Fruit fly (Drosophila melanogaster) whole organism, embryonic: ENCODE measurements around the gene Bicra.

Experiments used
- Abd-B ChIP-seq: fragments of 200-800 bp; sonication (Bioruptor generic); optimal IDR thresholded peaks from 2 replicates; lab custom pipeline; 2018; ENCODE audit warnings: missing biosample characterization, mild to moderate bottlenecking, missing genetic modification characterization, moderate library complexity
- Atf3 ChIP-seq: fragments of 200-800 bp; sonication (Bioruptor generic); optimal IDR thresholded peaks from 3 replicates; lab custom pipeline; 2016; ENCODE audit warnings: missing biosample characterization, missing genetic modification characterization
- Atf6 ChIP-seq: fragments of 200-800 bp; sonication (Bioruptor generic); IDR thresholded peaks from 2 replicates; pipeline ENCODE4 v1.3.6; 2022; ENCODE audit warnings: missing biosample characterization, missing genetic modification characterization
- Awh ChIP-seq: fragments of 200-800 bp; sonication (Bioruptor generic); IDR thresholded peaks from 2 replicates; pipeline ENCODE4, ENCODE4 v1.3.6; 2022; ENCODE audit warnings: missing biosample characterization, missing genetic modification characterization
- CG10209 ChIP-seq: fragments of 200-800 bp; sonication (Bioruptor generic); optimal IDR thresholded peaks from 3 replicates; lab custom pipeline; 2017; ENCODE audit warnings: missing biosample characterization, mild to moderate bottlenecking, missing genetic modification characterization, missing genetic modification reagents
- CG1024 ChIP-seq: fragments of 200-800 bp; sonication (Bioruptor generic); IDR thresholded peaks from 2 replicates; pipeline ENCODE4 v1.3.6; 2022; ENCODE audit warnings: missing biosample characterization, missing genetic modification characterization
- CG10543 ChIP-seq: fragments of 200-800 bp; sonication (Bioruptor generic); optimal IDR thresholded peaks from 3 replicates; lab custom pipeline; 2017; ENCODE audit warnings: missing biosample characterization, mild to moderate bottlenecking, missing genetic modification characterization, moderate library complexity
- CG10959 ChIP-seq: fragments of 200-800 bp; sonication (Bioruptor generic); IDR thresholded peaks from 2 replicates; pipeline ENCODE4 v1.3.6; 2022; ENCODE audit warnings: missing biosample characterization, missing genetic modification characterization
- CG11560 ChIP-seq: fragments of 200-800 bp; sonication (Bioruptor generic); IDR thresholded peaks from 3 replicates; pipeline ENCODE4 v1.3.6; 2022; ENCODE audit warnings: missing biosample characterization, missing genetic modification characterization
- CG12219 ChIP-seq: fragments of 200-800 bp; sonication (Bioruptor generic); optimal IDR thresholded peaks from 3 replicates; lab custom pipeline; 2018; ENCODE audit warnings: missing biosample characterization, mild to moderate bottlenecking, missing genetic modification characterization
- CG12236 ChIP-seq: fragments of 200-800 bp; sonication (Bioruptor generic); optimal IDR thresholded peaks from 2 replicates; lab custom pipeline; 2016; ENCODE audit warnings: missing biosample characterization, missing genetic modification characterization
- CG13123 ChIP-seq: fragments of 200-800 bp; sonication (Bioruptor generic); optimal IDR thresholded peaks from 2 replicates; lab custom pipeline; 2016; ENCODE audit warnings: missing biosample characterization, missing genetic modification characterization
- CG15269 ChIP-seq: fragments of 200-800 bp; sonication (Bioruptor generic); optimal IDR thresholded peaks from 2 replicates; lab custom pipeline; 2018; ENCODE audit warnings: missing biosample characterization, mild to moderate bottlenecking, missing genetic modification characterization, moderate library complexity
- CG15696 ChIP-seq: fragments of 200-800 bp; sonication (Bioruptor generic); optimal IDR thresholded peaks from 2 replicates; lab custom pipeline; 2019; ENCODE audit warnings: missing biosample characterization, mild to moderate bottlenecking, missing genetic modification characterization, moderate library complexity
- CG17385 ChIP-seq: fragments of 200-800 bp; sonication (Bioruptor generic); optimal IDR thresholded peaks from 3 replicates; lab custom pipeline; 2018; ENCODE audit warnings: missing biosample characterization, mild to moderate bottlenecking, missing genetic modification characterization
- CG18599 ChIP-seq: fragments of 200-800 bp; sonication (Bioruptor generic); optimal IDR thresholded peaks from 3 replicates; lab custom pipeline; 2017; ENCODE audit warnings: missing biosample characterization, missing genetic modification characterization, mild to moderate bottlenecking, moderate library complexity, missing genetic modification reagents
- CG2129 ChIP-seq: fragments of 200-800 bp; sonication (Bioruptor generic); IDR thresholded peaks from 2 replicates; pipeline ENCODE4 v1.3.6; 2022; ENCODE audit warnings: missing biosample characterization, missing genetic modification characterization; ENCODE audit not compliant: partially characterized antibody
- CG2199 ChIP-seq: fragments of 200-800 bp; sonication (Bioruptor generic); IDR thresholded peaks from 3 replicates; pipeline ENCODE4 v1.3.6; 2022; ENCODE audit warnings: missing biosample characterization, missing genetic modification characterization
- CG3281 ChIP-seq: fragments of 200-800 bp; sonication (Bioruptor generic); optimal IDR thresholded peaks from 3 replicates; lab custom pipeline; 2017; ENCODE audit warnings: missing biosample characterization, mild to moderate bottlenecking, missing genetic modification characterization
- CG4820 ChIP-seq: fragments of 200-800 bp; sonication (Bioruptor generic); optimal IDR thresholded peaks from 3 replicates; lab custom pipeline; 2016; ENCODE audit warnings: missing biosample characterization, missing genetic modification characterization
- CG6175 ChIP-seq: fragments of 200-800 bp; sonication (Bioruptor generic); IDR thresholded peaks from 3 replicates; pipeline ENCODE4 v1.3.6; 2022; ENCODE audit warnings: missing biosample characterization, missing genetic modification characterization
- CG8089 ChIP-seq: fragments of 200-800 bp; sonication (Bioruptor generic); optimal IDR thresholded peaks from 3 replicates; lab custom pipeline; 2016; ENCODE audit warnings: missing biosample characterization, missing genetic modification characterization
- CG9215 ChIP-seq: fragments of 200-800 bp; sonication (Bioruptor generic); IDR thresholded peaks from 2 replicates; pipeline ENCODE4 v1.3.6; 2022; ENCODE audit warnings: missing biosample characterization, missing genetic modification characterization
- CoRest ChIP-seq: fragments of 200-800 bp; sonication (Bioruptor generic); optimal IDR thresholded peaks from 3 replicates; lab custom pipeline; 2018; ENCODE audit warnings: missing biosample characterization, mild to moderate bottlenecking, missing genetic modification characterization, moderate library complexity
- Dip3 ChIP-seq: fragments of 200-800 bp; sonication (Bioruptor generic); optimal IDR thresholded peaks from 3 replicates; lab custom pipeline; 2016; ENCODE audit warnings: missing biosample characterization, missing genetic modification characterization
- GATAe ChIP-seq: fragments of 200-800 bp; sonication (Bioruptor generic); conservative IDR thresholded peaks from 2 replicates; pipeline ENCODE4 v1.3.6; 2022; ENCODE audit warnings: missing biosample characterization, missing genetic modification characterization
- Hey ChIP-seq: fragments of 200-800 bp; sonication (Bioruptor generic); optimal IDR thresholded peaks from 3 replicates; lab custom pipeline; 2018; ENCODE audit warnings: missing biosample characterization, mild to moderate bottlenecking, missing genetic modification characterization
- Hmr ChIP-seq: fragments of 200-800 bp; sonication (Bioruptor generic); optimal IDR thresholded peaks from 3 replicates; lab custom pipeline; 2017; ENCODE audit warnings: mild to moderate bottlenecking, missing biosample characterization, missing genetic modification reagents, missing genetic modification characterization
- Mes4 ChIP-seq: fragments of 200-800 bp; sonication (Bioruptor generic); optimal IDR thresholded peaks from 2 replicates; lab custom pipeline; 2016; ENCODE audit warnings: missing biosample characterization, missing genetic modification characterization
- NFAT ChIP-seq: fragments of 200-800 bp; sonication (Bioruptor generic); IDR thresholded peaks from 2 replicates; pipeline ENCODE4 v1.3.6; 2022; ENCODE audit warnings: missing biosample characterization, missing genetic modification characterization
- Ravus ChIP-seq: fragments of 200-800 bp; sonication (Bioruptor generic); IDR thresholded peaks from 2 replicates; pipeline ENCODE4 v1.3.6; 2022; ENCODE audit warnings: missing biosample characterization, missing genetic modification characterization
- Six4 ChIP-seq: fragments of 200-800 bp; sonication (Bioruptor generic); optimal IDR thresholded peaks from 2 replicates; lab custom pipeline; 2016; ENCODE audit warnings: missing biosample characterization, missing genetic modification characterization
- Taf1 ChIP-seq: fragments of 200-800 bp; sonication (Bioruptor generic); IDR thresholded peaks from 2 replicates; pipeline ENCODE4 v1.3.6; 2022; ENCODE audit warnings: missing biosample characterization, missing genetic modification characterization
- al ChIP-seq: fragments of 200-800 bp; sonication (Bioruptor generic); IDR thresholded peaks from 2 replicates; pipeline ENCODE4 v1.3.6; 2022; ENCODE audit warnings: missing biosample characterization, missing genetic modification characterization
- ase ChIP-seq: fragments of 200-800 bp; sonication (Bioruptor generic); IDR thresholded peaks from 3 replicates; pipeline ENCODE4 v1.3.6; 2022; ENCODE audit warnings: missing biosample characterization, missing genetic modification characterization
- bbx ChIP-seq: fragments of 200-800 bp; sonication (Bioruptor generic); IDR thresholded peaks from 2 replicates; pipeline ENCODE4 v1.3.6; 2022; ENCODE audit warnings: missing biosample characterization, missing genetic modification characterization; ENCODE audit not compliant: partially characterized antibody
- caup ChIP-seq: fragments of 200-800 bp; sonication (Bioruptor generic); optimal IDR thresholded peaks from 3 replicates; lab custom pipeline; 2017; ENCODE audit warnings: missing biosample characterization, mild to moderate bottlenecking, missing genetic modification characterization, moderate library complexity; ENCODE audit not compliant: severe bottlenecking
- chm ChIP-seq: fragments of 200-800 bp; sonication (Bioruptor generic); IDR thresholded peaks from 2 replicates; pipeline ENCODE4 v1.3.6; 2022; ENCODE audit warnings: missing biosample characterization, missing genetic modification characterization
- dati ChIP-seq: fragments of 200-800 bp; sonication (Bioruptor generic); IDR thresholded peaks from 2 replicates; pipeline ENCODE4 v1.3.6; 2022; ENCODE audit warnings: missing biosample characterization, missing genetic modification characterization
- emc ChIP-seq: fragments of 200-800 bp; sonication (Bioruptor generic); optimal IDR thresholded peaks from 2 replicates; lab custom pipeline; 2016; ENCODE audit warnings: missing biosample characterization, missing genetic modification characterization
- ewg ChIP-seq: fragments of 200-800 bp; sonication (Bioruptor generic); optimal IDR thresholded peaks from 3 replicates; lab custom pipeline; 2017; ENCODE audit warnings: mild to moderate bottlenecking, missing biosample characterization, missing genetic modification reagents, missing genetic modification characterization
- fd96Cb ChIP-seq: fragments of 200-800 bp; sonication (Bioruptor generic); optimal IDR thresholded peaks from 2 replicates; lab custom pipeline; 2018; ENCODE audit warnings: missing biosample characterization, mild to moderate bottlenecking, missing genetic modification characterization, moderate library complexity
- gsb ChIP-seq: fragments of 200-800 bp; sonication (Bioruptor generic); IDR thresholded peaks from 2 replicates; pipeline ENCODE4 v1.3.6; 2022; ENCODE audit warnings: missing biosample characterization, missing genetic modification characterization
- klu ChIP-seq: fragments of 200-800 bp; sonication (Bioruptor generic); IDR thresholded peaks from 2 replicates; pipeline ENCODE4 v1.3.6; 2022; ENCODE audit warnings: missing biosample characterization, missing genetic modification characterization
- lov ChIP-seq, 2 experiments: fragments of 200-800 bp in 1 of 2; fragments of >200 bp in 1 of 2; sonication (Bioruptor generic) in 1 of 2; IDR thresholded peaks in 1 of 2; optimal IDR thresholded peaks in 1 of 2; 2 replicates in 1 of 2; 3 replicates in 1 of 2; pipeline versions ENCODE4 v1.3.6 to Lab custom; 2017 to 2022; ENCODE audit warnings: missing biosample characterization in 1 of 2, missing genetic modification characterization in 1 of 2
- otp ChIP-seq: fragments of 200-800 bp; sonication (Bioruptor generic); IDR thresholded peaks from 3 replicates; pipeline ENCODE4, ENCODE4 v1.3.6; 2022; ENCODE audit warnings: missing biosample characterization, missing genetic modification characterization
- pho ChIP-seq: fragments of 200-800 bp; sonication (Bioruptor generic); optimal IDR thresholded peaks from 2 replicates; lab custom pipeline; 2016; ENCODE audit warnings: missing biosample characterization, missing genetic modification characterization
- schlank ChIP-seq: fragments of 200-800 bp; sonication (Bioruptor generic); optimal IDR thresholded peaks from 2 replicates; lab custom pipeline; 2018; ENCODE audit warnings: missing biosample characterization, mild to moderate bottlenecking, missing genetic modification characterization
- tin ChIP-seq: fragments of 200-800 bp; sonication (Bioruptor generic); optimal IDR thresholded peaks from 3 replicates; lab custom pipeline; 2016; ENCODE audit warnings: missing biosample characterization, missing genetic modification characterization
- vvl ChIP-seq: fragments of 200-800 bp; sonication (Bioruptor generic); IDR thresholded peaks from 2 replicates; pipeline ENCODE4 v1.3.6; 2022; ENCODE audit warnings: missing biosample characterization, missing genetic modification characterization

Gene Bicra

dm6 chr3R:29124128-29124527, 61.3 kb downstream of the Bicra start (continued):
- peak; percentile 44 for TF ChIP-seq Dip3
- TF ChIP-seq GATAe (GFP tag; lab: Robert Waterston, UW): peak; percentile 54; the same call in 1 of the 2 replicates
- TF ChIP-seq CG17385: peak; percentile 51
- peak; percentile 75 for TF ChIP-seq chm
- TF ChIP-seq NFAT (GFP tag; lab: Robert Waterston, UW): peak; percentile 60; the same call in 1 of the 2 replicates
- TF ChIP-seq CG2199 (GFP tag; lab: Robert Waterston, UW): no peak
- TF ChIP-seq Mes4 (GFP tag; lab: Kevin White, UChicago): peak; percentile 9
- peak; percentile 48; the same call in 1 of the 2 replicates for TF ChIP-seq Atf6 (GFP tag; lab: Robert Waterston, UW)
- no peak for TF ChIP-seq bbx (GFP tag; lab: Robert Waterston, UW)
- TF ChIP-seq Hey (tag; lab: Kevin White, UChicago): no peak
- peak; percentile 53 for TF ChIP-seq caup
- TF ChIP-seq CG11560: 0 out of 3 replicates have a peak, but pooled peaks have one; percentile 37
- TF ChIP-seq CoRest: peak; percentile 64
- TF ChIP-seq CG15696 (tag; lab: Kevin White, UChicago): peak; percentile 7
- TF ChIP-seq CG4820 (GFP tag; lab: Kevin White, UChicago): peak; percentile 49
- TF ChIP-seq CG2129 (GFP tag; lab: Robert Waterston, UW): no peak
- peak; percentile 3 for TF ChIP-seq CG12236 (GFP tag; lab: Kevin White, UChicago)
- TF ChIP-seq emc (GFP tag; lab: Kevin White, UChicago): peak; percentile 31
- no peak for TF ChIP-seq CG8089 (GFP tag; lab: Kevin White, UChicago)
- peak; percentile 88 for TF ChIP-seq vvl (GFP tag; lab: Robert Waterston, UW)
- peak; percentile 67 for TF ChIP-seq fd96Cb
- TF ChIP-seq tin (GFP tag; lab: Kevin White, UChicago): peak; percentile 32
- peak; percentile 36 for TF ChIP-seq CG13123 (GFP tag; lab: Kevin White, UChicago)
- TF ChIP-seq Atf3 (GFP tag; lab: Kevin White, UChicago): no peak
- TF ChIP-seq klu (GFP tag; lab: Robert Waterston, UW): 0 out of 2 replicates have a peak, but pooled peaks have one; percentile 42
- TF ChIP-seq CG10209 (GFP tag; lab: Kevin White, UChicago): peak; percentile 43
- peak; percentile 53 for TF ChIP-seq Abd-B (GFP tag; lab: Kevin White, UChicago)
- peak; percentile 56 for TF ChIP-seq CG9215 (GFP tag; lab: Robert Waterston, UW)
- TF ChIP-seq CG12219 (GFP tag; lab: Kevin White, UChicago): peak; percentile 65
- peak; percentile 37; the same call in 1 of the 3 replicates for TF ChIP-seq ase (GFP tag; lab: Robert Waterston, UW)
- TF ChIP-seq Awh (GFP tag; lab: Robert Waterston, UW): peak; percentile 65
- peak; percentile 61; the same call in 1 of the 3 replicates for TF ChIP-seq otp
- peak; percentile 70 for TF ChIP-seq CG15269
- TF ChIP-seq Hmr (GFP tag; lab: Kevin White, UChicago): peak; percentile 38
- TF ChIP-seq lov (optimal IDR thresholded peaks at IDR 0.05; lab: Kevin White, UChicago): no peak
- peak; percentile 86 for TF ChIP-seq lov (GFP tag; IDR thresholded peaks at IDR 0.05; lab: Robert Waterston, UW)
- peak; percentile 49 for TF ChIP-seq pho (GFP tag; lab: Kevin White, UChicago)
- peak; percentile 46 for TF ChIP-seq gsb (GFP tag; lab: Robert Waterston, UW)
- TF ChIP-seq dati (GFP tag; lab: Robert Waterston, UW): no peak
- peak; percentile 11 for TF ChIP-seq CG10543 (GFP tag; lab: Kevin White, UChicago)
- TF ChIP-seq Ravus (GFP tag; lab: Robert Waterston, UW): peak; percentile 9; the same call in 1 of the 2 replicates
- peak; percentile 52; the same call in 1 of the 2 replicates for TF ChIP-seq Taf1 (GFP tag; lab: Robert Waterston, UW)
- TF ChIP-seq CG18599 (GFP tag; lab: Kevin White, UChicago): peak; percentile 65
- TF ChIP-seq ewg (GFP tag; lab: Kevin White, UChicago): peak; percentile 42
- TF ChIP-seq CG6175 (GFP tag; lab: Robert Waterston, UW): 0 out of 3 replicates have a peak, but pooled peaks have one; percentile 52
- peak; percentile 70 for TF ChIP-seq CG10959 (GFP tag; lab: Robert Waterston, UW)
- TF ChIP-seq Six4 (GFP tag; lab: Kevin White, UChicago): peak; percentile 48
- TF ChIP-seq schlank (tag; lab: Kevin White, UChicago): peak; percentile 62
- peak; percentile 68 for TF ChIP-seq CG1024 (GFP tag; lab: Robert Waterston, UW)
- TF ChIP-seq al (GFP tag; lab: Robert Waterston, UW): peak; percentile 68
- TF ChIP-seq CG3281 (GFP tag; lab: Kevin White, UChicago): peak; percentile 39
